Worm (Caenorhabditis elegans) whole organism, early embryonic: ENCODE results near the gene srx-110.

Source experiments
- ama-1 ChIP-seq: fragments of 150-350 bp; optimal IDR thresholded peaks from 2 replicates; lab custom pipeline; 2014
- ceh-13 ChIP-seq: fragments of 200-800 bp; sonication (Bioruptor generic); optimal IDR thresholded peaks from 2 replicates; lab custom pipeline; 2018; ENCODE audit warnings: mild to moderate bottlenecking, missing genetic modification characterization, missing compliant biosample characterization
- flt-1 ChIP-seq: fragments of 200-800 bp; sonication (Bioruptor generic); IDR thresholded peaks from 2 replicates; pipeline ENCODE4 v1.3.6; 2022; ENCODE audit warnings: missing genetic modification characterization, missing compliant biosample characterization
- hmbx-1 ChIP-seq: sonication (generic microtip); optimal IDR thresholded peaks from 2 replicates; lab custom pipeline; 2016; ENCODE audit warnings: mild to moderate bottlenecking, missing genetic modification characterization, missing compliant biosample characterization
- hmg-4 ChIP-seq: fragments of 200-800 bp; sonication (Bioruptor generic); optimal IDR thresholded peaks from 2 replicates; lab custom pipeline; 2018; ENCODE audit warnings: mild to moderate bottlenecking, missing genetic modification characterization, missing compliant biosample characterization
- hnd-1 ChIP-seq: sonication (generic microtip); optimal IDR thresholded peaks from 2 replicates; lab custom pipeline; 2016; ENCODE audit warnings: missing genetic modification characterization, missing compliant biosample characterization
- pes-1 ChIP-seq: fragments of 200-800 bp; sonication (Bioruptor generic); IDR thresholded peaks from 2 replicates; pipeline ENCODE4 v1.3.6; 2022; ENCODE audit warnings: missing genetic modification reagents, missing genetic modification characterization, missing compliant biosample characterization
- tbx-11 ChIP-seq: fragments of 200-800 bp; sonication (Bioruptor generic); IDR thresholded peaks from 2 replicates; pipeline ENCODE4 v1.3.6; 2022; ENCODE audit warnings: missing genetic modification characterization, missing compliant biosample characterization
- tbx-37 ChIP-seq: fragments of 200-800 bp; sonication (Bioruptor generic); conservative IDR thresholded peaks from 2 replicates; pipeline ENCODE4 v1.3.6; 2022; ENCODE audit warnings: missing genetic modification reagents, missing genetic modification characterization, missing compliant biosample characterization
- tra-4 ChIP-seq: sonication (generic microtip); optimal IDR thresholded peaks from 2 replicates; lab custom pipeline; 2017; ENCODE audit warnings: missing genetic modification characterization, missing compliant biosample characterization

- no peak for TF ChIP-seq tbx-11 (GFP tag; lab: Robert Waterston, UW)
- TF ChIP-seq pes-1, result no peak
- TF ChIP-seq hmbx-1 (tag; lab: Kevin White, UChicago), result no peak
- no peak for TF ChIP-seq tbx-37 (GFP tag; lab: Robert Waterston, UW)
- no peak for TF ChIP-seq ama-1 (lab: Kevin White, UChicago)
- no peak for TF ChIP-seq flt-1 (GFP tag; lab: Robert Waterston, UW)
- no peak for TF ChIP-seq ceh-13 (GFP tag; lab: Kevin White, UChicago)
- TF ChIP-seq tra-4, result no peak
- TF ChIP-seq hnd-1, result no peak
- TF ChIP-seq hmg-4 (GFP tag; lab: Kevin White, UChicago), result no peak
These were observed 44.2 kb downstream of the srx-110 start, which contains the start of gene rcd-1 for ce11 chrII:3753598-3753997.
